Fruit fly (Drosophila melanogaster) ovary, adult (tissue): ENCODE measurements around the gene pira.

Experiments used
- CG17801 ChIP-seq: fragments of 200-800 bp; optimal IDR thresholded peaks from 2 replicates; lab custom pipeline; 2019; ENCODE audit warnings: missing biosample characterization, mild to moderate bottlenecking, missing genetic modification characterization, moderate library complexity; ENCODE audit not compliant: partially characterized antibody

Gene pira

DNA sequence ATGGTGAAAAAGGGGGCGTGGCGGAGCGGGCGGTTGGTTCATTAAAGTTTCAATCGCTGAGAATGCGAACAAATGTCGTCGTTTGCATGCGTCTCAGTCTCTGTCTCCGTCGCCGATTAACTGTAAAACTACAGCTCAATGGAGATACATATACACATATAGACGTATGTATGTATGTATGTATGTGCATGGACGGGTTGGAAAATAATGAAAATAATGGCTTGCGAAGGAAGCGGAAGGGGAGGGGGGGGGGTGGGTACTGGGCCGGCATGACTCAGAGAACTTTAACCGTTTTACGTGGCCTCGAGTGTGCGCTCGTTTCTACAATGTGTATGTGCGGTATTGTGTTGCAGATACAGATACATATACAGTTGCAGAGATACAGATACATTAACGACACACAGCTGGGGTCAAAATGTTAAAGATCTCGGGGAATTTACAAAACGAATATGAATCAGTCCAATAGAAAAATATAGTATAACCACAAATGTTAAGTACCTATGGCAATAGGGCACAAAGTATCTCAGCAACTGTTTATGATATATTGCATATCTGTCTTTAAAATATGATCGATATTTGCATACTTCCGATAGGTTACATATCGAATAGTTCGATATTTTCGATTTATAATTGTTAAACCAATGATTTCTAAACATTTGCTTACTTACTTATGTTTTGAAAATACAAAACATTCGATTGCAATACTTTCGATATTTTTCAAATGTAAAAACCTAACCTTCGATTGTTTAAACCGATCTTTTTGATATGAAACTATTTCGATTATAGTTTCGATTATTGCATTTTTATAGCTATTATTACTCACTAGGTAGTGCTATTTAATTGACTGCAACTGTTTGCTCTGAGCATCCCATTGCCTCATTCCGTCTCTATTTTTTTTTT, 38.9 kb downstream of the pira start:
- peak; percentile 22 for TF ChIP-seq CG17801

DNA sequence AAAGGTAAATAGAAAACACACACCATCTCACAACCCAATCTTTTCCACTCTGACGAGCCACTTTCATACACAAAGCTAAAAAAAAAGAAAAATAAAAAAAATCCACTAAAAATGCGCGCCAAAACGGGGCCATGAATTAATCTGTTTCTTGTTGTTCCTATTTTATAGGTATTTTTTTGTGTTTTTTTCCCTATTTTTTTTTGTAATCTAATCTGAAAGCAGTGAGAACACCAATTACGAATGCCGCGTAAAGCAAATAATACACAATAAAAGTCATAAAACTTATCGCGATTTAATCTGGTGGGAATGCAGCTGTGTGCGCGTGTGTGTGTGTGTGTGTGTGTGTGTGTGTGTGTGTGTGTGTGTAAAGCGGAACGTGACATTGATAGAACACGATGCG, 40.1 kb downstream of the pira start:
- peak; percentile 1 for TF ChIP-seq CG17801

DNA sequence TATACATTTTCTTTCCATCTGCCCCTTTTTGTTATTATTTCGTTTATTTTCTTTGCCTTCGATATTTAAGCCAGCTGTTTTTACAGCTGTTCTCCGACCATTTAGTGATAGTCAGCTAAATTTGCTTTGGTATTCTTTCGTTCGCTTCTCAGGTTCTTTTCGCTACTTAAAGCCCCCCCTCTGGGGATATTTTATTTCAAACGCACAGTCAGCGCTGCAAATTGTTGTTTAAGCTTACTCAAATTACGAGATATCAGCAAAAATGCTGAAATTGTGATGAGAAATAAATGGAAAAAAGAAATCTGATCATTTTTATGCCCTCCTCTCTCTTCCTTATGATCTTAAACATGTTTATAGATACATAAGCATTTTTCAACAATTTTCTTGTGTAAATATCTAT, 41.4 kb downstream of the pira start:
- peak; percentile 21 for TF ChIP-seq CG17801

DNA sequence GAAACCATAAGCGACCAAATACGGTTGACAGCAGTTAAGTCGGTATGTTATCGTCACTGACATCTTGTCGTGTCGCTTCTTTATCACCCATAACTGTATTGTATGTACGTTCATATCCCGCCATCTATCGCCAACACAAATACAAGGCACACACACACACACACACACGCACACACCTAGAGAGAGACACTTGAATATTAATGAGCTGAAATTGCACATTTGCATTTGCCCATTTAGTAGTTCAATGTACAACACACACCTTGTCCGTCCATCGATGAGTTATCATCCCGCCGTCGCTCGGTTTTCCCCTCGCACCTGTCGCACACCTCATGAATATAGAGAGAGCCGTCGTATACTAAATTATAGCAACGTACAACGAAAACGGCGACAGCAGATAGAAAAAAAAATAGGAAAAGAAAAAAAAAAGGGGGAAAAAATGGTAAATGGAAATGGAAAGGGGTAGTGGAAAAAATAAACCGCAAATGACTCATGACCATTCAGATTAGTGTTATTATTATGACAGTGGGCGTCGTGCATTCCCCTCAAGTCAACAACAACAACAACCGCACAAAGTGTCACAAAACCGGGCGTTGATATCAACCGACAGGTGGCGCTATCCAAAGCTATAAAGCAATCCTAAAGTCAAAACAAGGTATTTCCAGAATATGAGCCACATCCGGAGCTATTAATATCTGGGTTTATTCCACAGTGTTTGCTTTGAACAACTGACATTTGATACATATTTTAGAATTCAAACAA, 42.1 kb downstream of the pira start:
- no peak for TF ChIP-seq CG17801

DNA sequence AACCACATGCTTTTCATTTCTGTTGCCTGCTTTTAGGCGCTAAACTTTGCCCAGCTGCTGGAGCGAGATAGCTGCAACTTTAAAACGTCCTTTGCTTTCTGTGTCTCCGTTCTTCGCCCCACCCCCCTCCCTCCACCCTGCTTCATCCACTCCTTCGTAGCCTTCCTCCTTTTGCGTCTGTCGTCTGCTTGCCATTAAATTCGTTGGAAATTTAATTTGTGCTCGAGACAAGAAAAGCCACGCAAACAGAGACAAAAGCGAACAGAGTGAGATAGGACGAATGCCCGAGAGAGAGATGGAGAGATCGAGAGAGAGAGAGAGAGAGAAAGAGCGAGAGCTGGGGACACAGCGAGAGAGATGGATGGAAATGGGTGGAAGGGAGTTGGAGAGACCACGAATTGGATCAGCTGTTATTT, 43.5 kb downstream of the pira start:
- TF ChIP-seq CG17801 = no peak

DNA sequence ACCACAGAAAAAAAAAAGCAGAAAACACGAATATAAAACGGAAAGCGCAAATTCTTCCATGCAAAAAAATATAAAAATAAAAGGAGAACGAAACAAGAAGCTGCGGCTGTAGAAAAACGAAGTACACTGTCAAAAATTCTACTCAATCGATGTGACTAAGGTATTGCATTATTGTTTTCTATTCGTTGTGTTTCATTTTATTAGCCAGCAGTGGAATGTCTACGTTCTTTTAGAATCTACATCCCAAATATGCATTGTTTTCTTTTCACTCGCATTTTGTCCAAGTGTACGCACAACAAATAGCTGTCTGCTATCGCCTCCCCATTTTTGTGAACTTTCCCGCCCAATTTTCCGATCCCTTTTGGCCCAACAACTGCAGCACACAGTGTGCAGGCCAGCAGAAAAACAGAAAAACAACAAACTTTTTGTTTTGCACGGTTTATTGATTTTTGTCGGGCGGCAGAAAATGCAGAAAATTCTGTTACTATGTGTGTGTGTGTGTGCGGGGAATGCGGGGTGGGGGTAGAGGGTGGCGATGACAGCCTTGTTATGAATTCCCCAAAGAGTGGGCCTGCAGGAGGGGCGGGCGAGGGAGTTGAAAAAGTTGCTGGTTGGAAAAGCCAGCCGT, 44.1 kb downstream of the pira start:
- peak; percentile 64 for TF ChIP-seq CG17801

DNA sequence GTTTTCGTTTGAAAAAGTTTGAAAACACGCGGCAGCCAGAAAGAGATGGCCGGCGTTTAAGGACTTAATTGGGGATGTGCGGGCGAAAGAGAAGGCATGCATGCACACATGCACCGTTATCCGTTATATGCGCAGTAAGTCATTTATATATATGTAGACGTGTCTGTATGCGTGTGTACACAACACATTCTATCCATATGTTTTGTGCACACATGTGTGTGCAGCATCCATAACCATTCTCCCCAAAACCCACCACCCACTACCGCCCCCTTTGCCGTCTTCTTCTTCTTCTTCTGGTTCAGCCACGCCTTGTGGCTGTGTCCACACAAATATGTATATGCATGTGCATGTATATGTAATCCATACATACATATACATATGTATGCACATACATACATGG, 44.8 kb downstream of the pira start:
- TF ChIP-seq CG17801 = no peak
